Worm (Caenorhabditis elegans) whole organism, young adult: ENCODE results near the gene lias-1.

Experiments used
- K12H6.12 ChIP-seq: fragments of 200-800 bp; sonication (Bioruptor generic); optimal IDR thresholded peaks from 2 replicates; lab custom pipeline; 2018; ENCODE audit warnings: mild to moderate bottlenecking, missing genetic modification characterization, missing compliant biosample characterization
- T07F8.4 ChIP-seq: sonication (generic microtip); optimal IDR thresholded peaks from 2 replicates; lab custom pipeline; 2016; ENCODE audit warnings: mild to moderate bottlenecking, missing genetic modification characterization, moderate library complexity, missing compliant biosample characterization
- bed-1 ChIP-seq: fragments of 200-800 bp; sonication (Bioruptor generic); IDR thresholded peaks from 2 replicates; pipeline ENCODE4 v1.3.6; 2022; ENCODE audit warnings: missing genetic modification reagents, missing genetic modification characterization, missing compliant biosample characterization
- egl-44 ChIP-seq: fragments of 200-800 bp; sonication (Bioruptor generic); IDR thresholded peaks from 2 replicates; pipeline ENCODE4 v1.3.6; 2022; ENCODE audit warnings: missing genetic modification reagents, missing genetic modification characterization, missing compliant biosample characterization
- ets-4 ChIP-seq: fragments of 200-800 bp; sonication (Bioruptor generic); optimal IDR thresholded peaks from 2 replicates; lab custom pipeline; 2018; ENCODE audit warnings: mild to moderate bottlenecking, missing genetic modification characterization, missing compliant biosample characterization
- madf-8 ChIP-seq: fragments of 200-800 bp; sonication (Bioruptor generic); conservative IDR thresholded peaks from 2 replicates; pipeline ENCODE4 v1.3.6; 2022; ENCODE audit warnings: missing genetic modification reagents, missing genetic modification characterization, missing compliant biosample characterization
- mes-4 ChIP-seq: sonication (generic microtip); optimal IDR thresholded peaks from 2 replicates; lab custom pipeline; 2016; ENCODE audit warnings: missing genotype, missing genetic modification characterization, missing compliant biosample characterization
- nhr-179 ChIP-seq: sonication (generic microtip); optimal IDR thresholded peaks from 2 replicates; lab custom pipeline; 2016; ENCODE audit warnings: mild to moderate bottlenecking, missing genetic modification characterization, missing compliant biosample characterization
- pha-4 ChIP-seq: fragments of 150-350 bp; sonication (generic microtip); optimal IDR thresholded peaks from 2 replicates; lab custom pipeline; 2014; ENCODE audit warnings: missing biosample characterization, missing genetic modification reagents, missing genetic modification characterization
- snpc-4 ChIP-seq, 5 experiments: fragments of 150-350 bp in 1 of 5; sonication (generic microtip) in 4 of 5; optimal IDR thresholded peaks; 2 replicates each; lab custom pipeline; 2014 to 2018; ENCODE audit warnings: missing genetic modification characterization in 5 of 5, missing biosample characterization in 3 of 5, antibody characterized with exemption in 2 of 5, mild to moderate bottlenecking in 2 of 5, missing compliant biosample characterization in 2 of 5, missing genotype in 2 of 5, moderate library complexity in 2 of 5, missing genetic modification reagents in 1 of 5
- unc-130 ChIP-seq: sonication (generic microtip); optimal IDR thresholded peaks from 2 replicates; lab custom pipeline; 2016; ENCODE audit warnings: missing genetic modification reagents, missing genetic modification characterization, missing compliant biosample characterization
- zim-3 ChIP-seq: sonication (generic microtip); optimal IDR thresholded peaks from 2 replicates; lab custom pipeline; 2017; ENCODE audit warnings: mild to moderate bottlenecking, missing genetic modification characterization, moderate library complexity, missing compliant biosample characterization

DNA sequence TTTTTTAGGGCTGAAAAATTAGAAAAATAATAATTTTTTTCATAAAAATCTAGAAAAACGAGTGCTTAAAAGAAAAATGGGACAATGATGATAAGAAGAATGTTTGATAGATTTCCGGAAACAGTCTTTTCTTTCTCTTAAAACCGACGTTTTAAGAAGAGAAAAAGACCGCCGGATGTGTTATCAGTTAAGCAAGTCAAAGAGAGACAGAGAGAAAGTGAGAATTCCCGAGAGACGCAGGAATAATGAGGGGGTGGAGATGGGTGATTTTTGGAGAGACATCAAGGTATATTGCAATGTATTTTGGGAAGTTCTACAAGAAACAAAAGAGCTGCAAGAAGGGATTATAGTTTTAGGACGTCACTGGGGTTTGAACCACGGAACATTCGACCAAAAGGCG lies 29.4 kb downstream of the lias-1 start, which contains the start of gene C34C12.9:
- TF ChIP-seq snpc-4 (GFP tag; optimal IDR thresholded peaks at IDR 0.05; lab: Kevin White, UChicago) (no peak), snpc-4 (tag; optimal IDR thresholded peaks at IDR 0.05; lab: Kevin White, UChicago) (no peak), zim-3 (no peak), unc-130 (no peak), egl-44 (GFP tag; lab: Robert Waterston, UW) (no peak), K12H6.12 (tag; lab: Kevin White, UChicago) (no peak), pha-4 (tag; lab: Kevin White, UChicago) (no peak), T07F8.4 (tag; lab: Kevin White, UChicago) (no peak), ets-4 (GFP tag; lab: Kevin White, UChicago) (no peak), nhr-179 (tag; lab: Kevin White, UChicago) (no peak), mes-4 (tag; lab: Kevin White, UChicago) (no peak), bed-1 (GFP tag; lab: Robert Waterston, UW) (no peak), madf-8 (GFP tag; lab: Robert Waterston, UW) (no peak)
